Fruit fly (Drosophila melanogaster) whole organism, embryonic: ENCODE results near the gene rk.

Experiments
- Awh ChIP-seq: fragments of 200-800 bp; sonication (Bioruptor generic); IDR thresholded peaks from 2 replicates; pipeline ENCODE4, ENCODE4 v1.3.6; 2022; ENCODE audit warnings: missing biosample characterization, missing genetic modification characterization
- CG10431 ChIP-seq: fragments of 200-800 bp; sonication (Bioruptor generic); optimal IDR thresholded peaks from 3 replicates; lab custom pipeline; 2018; ENCODE audit warnings: missing biosample characterization, mild to moderate bottlenecking, missing genetic modification characterization
- CG12659 ChIP-seq: fragments of 200-800 bp; sonication (Bioruptor generic); optimal IDR thresholded peaks from 3 replicates; lab custom pipeline; 2017; ENCODE audit warnings: mild to moderate bottlenecking, missing biosample characterization, missing genetic modification reagents, missing genetic modification characterization
- CG12942 ChIP-seq: fragments of 200-800 bp; sonication (Bioruptor generic); optimal IDR thresholded peaks from 3 replicates; lab custom pipeline; 2016; ENCODE audit warnings: missing biosample characterization, missing genetic modification characterization
- CG13624 ChIP-seq: fragments of 200-800 bp; sonication (Bioruptor generic); optimal IDR thresholded peaks from 2 replicates; lab custom pipeline; 2016; ENCODE audit warnings: missing biosample characterization, missing genetic modification characterization
- CG15073 ChIP-seq: fragments of 200-800 bp; sonication (Bioruptor generic); optimal IDR thresholded peaks from 2 replicates; lab custom pipeline; 2016; ENCODE audit warnings: missing biosample characterization, missing genetic modification characterization
- CG17361 ChIP-seq: fragments of 200-800 bp; sonication (Bioruptor generic); IDR thresholded peaks from 3 replicates; pipeline ENCODE4 v1.3.6; 2022; ENCODE audit warnings: missing biosample characterization, missing genetic modification characterization
- CG17612 ChIP-seq: fragments of 200-800 bp; sonication (Bioruptor generic); IDR thresholded peaks from 2 replicates; pipeline ENCODE4 v1.3.6; 2022; ENCODE audit warnings: missing biosample characterization, missing genetic modification characterization
- CG18619 ChIP-seq: fragments of 200-800 bp; sonication (Bioruptor generic); optimal IDR thresholded peaks from 3 replicates; lab custom pipeline; 2017; ENCODE audit warnings: missing biosample characterization, mild to moderate bottlenecking, missing genetic modification characterization
- CG2116 ChIP-seq: fragments of 200-800 bp; sonication (Bioruptor generic); optimal IDR thresholded peaks from 3 replicates; lab custom pipeline; 2018; ENCODE audit warnings: missing biosample characterization, mild to moderate bottlenecking, missing genetic modification characterization
- CG32532 ChIP-seq: fragments of 200-800 bp; sonication (Bioruptor generic); IDR thresholded peaks from 2 replicates; pipeline ENCODE4 v1.3.6; 2022; ENCODE audit warnings: missing biosample characterization, missing genetic modification characterization
- CG3281 ChIP-seq: fragments of 200-800 bp; sonication (Bioruptor generic); optimal IDR thresholded peaks from 3 replicates; lab custom pipeline; 2017; ENCODE audit warnings: missing biosample characterization, mild to moderate bottlenecking, missing genetic modification characterization
- CG4282 ChIP-seq: fragments of 200-800 bp; sonication (Bioruptor generic); optimal IDR thresholded peaks from 2 replicates; lab custom pipeline; 2016; ENCODE audit warnings: missing biosample characterization, missing genetic modification characterization
- CG4617 ChIP-seq: fragments of 200-800 bp; sonication (Bioruptor generic); optimal IDR thresholded peaks from 3 replicates; lab custom pipeline; 2016; ENCODE audit warnings: missing biosample characterization, missing genetic modification characterization, borderline replicate concordance
- CG6683 ChIP-seq: fragments of 200-800 bp; sonication (Bioruptor generic); optimal IDR thresholded peaks from 2 replicates; lab custom pipeline; 2017; ENCODE audit warnings: missing biosample characterization, mild to moderate bottlenecking, missing genetic modification characterization, missing genetic modification reagents
- CG6791 ChIP-seq: fragments of 200-800 bp; sonication (Bioruptor generic); IDR thresholded peaks from 3 replicates; pipeline ENCODE4 v1.3.6; 2022; ENCODE audit warnings: missing biosample characterization, missing genetic modification characterization; ENCODE audit not compliant: partially characterized antibody
- CG7963 ChIP-seq: fragments of 200-800 bp; sonication (Bioruptor generic); IDR thresholded peaks from 3 replicates; pipeline ENCODE4 v1.3.6; 2022; ENCODE audit warnings: missing biosample characterization, missing genetic modification characterization; ENCODE audit not compliant: partially characterized antibody
- CG9817 ChIP-seq: fragments of 200-800 bp; sonication (Bioruptor generic); optimal IDR thresholded peaks from 2 replicates; lab custom pipeline; 2018; ENCODE audit warnings: missing biosample characterization, mild to moderate bottlenecking, missing genetic modification characterization, moderate library complexity
- CHES-1-like ChIP-seq: fragments of 200-800 bp; sonication (Bioruptor generic); optimal IDR thresholded peaks from 2 replicates; lab custom pipeline; 2016; ENCODE audit warnings: missing biosample characterization, missing genetic modification characterization
- D19B ChIP-seq: fragments of 200-800 bp; sonication (Bioruptor generic); optimal IDR thresholded peaks from 2 replicates; lab custom pipeline; 2017; ENCODE audit warnings: missing biosample characterization, mild to moderate bottlenecking, missing genetic modification characterization
- Fer1 ChIP-seq: fragments of 200-800 bp; sonication (Bioruptor generic); optimal IDR thresholded peaks from 2 replicates; lab custom pipeline; 2017; ENCODE audit warnings: missing biosample characterization, mild to moderate bottlenecking, missing genetic modification characterization
- HLH54F ChIP-seq: fragments of 200-800 bp; sonication (Bioruptor generic); optimal IDR thresholded peaks from 3 replicates; lab custom pipeline; 2016; ENCODE audit warnings: missing biosample characterization, missing genetic modification characterization
- Mrtf ChIP-seq: fragments of 200-800 bp; sonication (Bioruptor generic); IDR thresholded peaks from 3 replicates; pipeline ENCODE4 v1.3.6; 2022; ENCODE audit warnings: missing biosample characterization, missing genetic modification characterization
- NfI ChIP-seq: fragments of 200-800 bp; sonication (Bioruptor generic); optimal IDR thresholded peaks from 3 replicates; lab custom pipeline; 2018; ENCODE audit warnings: missing biosample characterization, mild to moderate bottlenecking, missing genetic modification characterization, moderate library complexity
- Optix ChIP-seq: fragments of 200-800 bp; sonication (Bioruptor generic); IDR thresholded peaks from 3 replicates; pipeline ENCODE4 v1.3.6; 2022; ENCODE audit warnings: missing biosample characterization, missing genetic modification characterization
- PHDP ChIP-seq: fragments of 200-800 bp; sonication (Bioruptor generic); optimal IDR thresholded peaks from 3 replicates; lab custom pipeline; 2018; ENCODE audit warnings: missing biosample characterization, mild to moderate bottlenecking, missing genetic modification characterization, moderate library complexity
- Rx ChIP-seq: fragments of 200-800 bp; sonication (Bioruptor generic); IDR thresholded peaks from 2 replicates; pipeline ENCODE4 v1.3.6; 2022; ENCODE audit warnings: missing biosample characterization, missing genetic modification characterization
- Sin3A ChIP-seq: fragments of >200 bp; optimal IDR thresholded peaks from 2 replicates; lab custom pipeline; 2018
- Tbp ChIP-seq: fragments of >200 bp; optimal IDR thresholded peaks from 2 replicates; lab custom pipeline; 2018; ENCODE audit warnings: missing biosample characterization, missing genetic modification characterization
- aop ChIP-seq: fragments of 200-800 bp; sonication (Bioruptor generic); IDR thresholded peaks from 2 replicates; pipeline ENCODE4 v1.3.6; 2022; ENCODE audit warnings: missing biosample characterization, missing genetic modification characterization
- bab2 ChIP-seq: fragments of 200-800 bp; sonication (Bioruptor generic); optimal IDR thresholded peaks from 2 replicates; lab custom pipeline; 2016; ENCODE audit warnings: missing biosample characterization, missing genetic modification characterization
- bsh ChIP-seq, 2 experiments: fragments of 200-800 bp; sonication (Bioruptor generic); optimal IDR thresholded peaks; 2 replicates each; lab custom pipeline; 2017 to 2018; ENCODE audit warnings: mild to moderate bottlenecking in 2 of 2, missing biosample characterization in 2 of 2, missing genetic modification characterization in 2 of 2, moderate library complexity in 1 of 2
- btn ChIP-seq: fragments of 200-800 bp; sonication (Bioruptor generic); optimal IDR thresholded peaks from 2 replicates; lab custom pipeline; 2016; ENCODE audit warnings: missing biosample characterization, missing genetic modification characterization
- chif ChIP-seq, 2 experiments: fragments of 200-800 bp; sonication (Bioruptor generic); optimal IDR thresholded peaks; 3 replicates each; lab custom pipeline; 2016; ENCODE audit warnings: missing biosample characterization in 2 of 2, missing genetic modification characterization in 2 of 2
- corto ChIP-seq: fragments of 200-800 bp; sonication (Bioruptor generic); optimal IDR thresholded peaks from 2 replicates; lab custom pipeline; 2016; ENCODE audit warnings: missing biosample characterization, mild to moderate bottlenecking, missing genetic modification characterization, moderate library complexity
- dmrt11E ChIP-seq: fragments of 200-800 bp; sonication (Bioruptor generic); optimal IDR thresholded peaks from 3 replicates; lab custom pipeline; 2018; ENCODE audit warnings: missing biosample characterization, mild to moderate bottlenecking, missing genetic modification characterization, moderate library complexity
- emc ChIP-seq: fragments of 200-800 bp; sonication (Bioruptor generic); optimal IDR thresholded peaks from 2 replicates; lab custom pipeline; 2016; ENCODE audit warnings: missing biosample characterization, missing genetic modification characterization
- fd96Cb ChIP-seq: fragments of 200-800 bp; sonication (Bioruptor generic); optimal IDR thresholded peaks from 2 replicates; lab custom pipeline; 2018; ENCODE audit warnings: missing biosample characterization, mild to moderate bottlenecking, missing genetic modification characterization, moderate library complexity
- gcm2 ChIP-seq: fragments of 200-800 bp; sonication (Bioruptor generic); optimal IDR thresholded peaks from 2 replicates; lab custom pipeline; 2016; ENCODE audit warnings: missing biosample characterization, missing genetic modification characterization
- hb ChIP-seq: fragments of 200-800 bp; sonication (Bioruptor generic); IDR thresholded peaks from 3 replicates; pipeline ENCODE4 v1.3.6; 2022; ENCODE audit warnings: missing biosample characterization, missing genetic modification characterization; ENCODE audit not compliant: partially characterized antibody
- knrl ChIP-seq: fragments of 200-800 bp; sonication (Bioruptor generic); IDR thresholded peaks from 3 replicates; pipeline ENCODE4 v1.3.6; 2022; ENCODE audit warnings: missing biosample characterization, missing genetic modification characterization; ENCODE audit not compliant: partially characterized antibody
- lmd ChIP-seq: fragments of 200-800 bp; sonication (Bioruptor generic); IDR thresholded peaks from 2 replicates; pipeline ENCODE4 v1.3.6; 2022; ENCODE audit warnings: missing biosample characterization, missing genetic modification characterization
- maf-S ChIP-seq: fragments of 200-800 bp; sonication (Bioruptor generic); optimal IDR thresholded peaks from 2 replicates; lab custom pipeline; 2016; ENCODE audit warnings: missing biosample characterization, missing genetic modification characterization
- nom ChIP-seq: fragments of 200-800 bp; sonication (Bioruptor generic); optimal IDR thresholded peaks from 2 replicates; lab custom pipeline; 2017; ENCODE audit warnings: missing biosample characterization, missing genetic modification characterization, mild to moderate bottlenecking, moderate library complexity, missing genetic modification reagents
- pfk ChIP-seq: fragments of 200-800 bp; sonication (Bioruptor generic); optimal IDR thresholded peaks from 2 replicates; lab custom pipeline; 2018; ENCODE audit warnings: missing biosample characterization, mild to moderate bottlenecking, missing genetic modification characterization, moderate library complexity
- pnt ChIP-seq: fragments of 200-800 bp; sonication (Bioruptor generic); optimal IDR thresholded peaks from 3 replicates; lab custom pipeline; 2016; ENCODE audit warnings: missing biosample characterization, missing genetic modification characterization
- pzg ChIP-seq: fragments of 200-800 bp; sonication (Bioruptor generic); optimal IDR thresholded peaks from 3 replicates; lab custom pipeline; 2018; ENCODE audit warnings: missing biosample characterization, mild to moderate bottlenecking, missing genetic modification characterization, moderate library complexity
- salm ChIP-seq: fragments of 200-800 bp; sonication (Bioruptor generic); optimal IDR thresholded peaks from 2 replicates; lab custom pipeline; 2018; ENCODE audit warnings: missing biosample characterization, mild to moderate bottlenecking, missing genetic modification characterization
- ssp ChIP-seq: fragments of 200-800 bp; sonication (Bioruptor generic); IDR thresholded peaks from 2 replicates; pipeline ENCODE4 v1.3.6; 2022; ENCODE audit warnings: missing biosample characterization, missing genetic modification characterization
- ttk ChIP-seq: fragments of 200-800 bp; sonication (Bioruptor generic); IDR thresholded peaks from 2 replicates; pipeline ENCODE4 v2.1.2; 2022; ENCODE audit warnings: missing biosample characterization, missing genetic modification characterization

Gene rk

DNA sequence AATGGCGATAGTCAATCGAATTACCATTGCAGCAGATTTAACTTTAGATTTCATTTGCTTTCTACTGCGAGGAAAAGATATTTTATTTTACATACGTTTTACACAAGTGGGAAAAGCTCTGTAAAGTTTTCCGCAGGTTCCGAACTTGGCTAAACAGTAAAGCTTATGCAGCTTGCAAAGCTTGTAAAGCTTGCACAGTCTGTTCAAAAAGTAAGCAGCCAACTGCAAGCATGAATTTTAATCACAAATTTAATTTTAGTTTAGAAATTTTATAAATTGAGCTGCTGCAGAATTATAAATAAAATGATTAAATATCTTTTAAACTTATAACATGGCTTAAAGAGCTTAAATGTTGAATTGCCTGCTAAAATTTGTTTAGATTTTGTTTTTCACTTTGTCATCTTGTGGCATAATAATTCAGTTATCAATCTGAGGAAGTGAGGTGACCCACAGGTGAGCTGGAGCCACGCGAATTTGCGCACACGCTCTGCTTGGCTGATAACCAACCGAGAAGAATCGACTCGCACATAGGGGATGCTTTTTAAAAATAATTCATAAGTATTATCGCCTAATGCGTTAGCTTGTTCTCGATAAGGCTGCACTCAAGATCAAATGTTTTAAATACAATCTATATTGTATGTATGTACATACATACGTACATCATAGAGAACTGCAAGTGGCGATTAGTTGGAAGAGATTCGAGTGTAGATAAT, 10.7 kb upstream of the rk start (continued):
- TF ChIP-seq fd96Cb (tag; lab: Kevin White, UChicago) (no peak), NfI (GFP tag; lab: Kevin White, UChicago) (no peak), knrl (GFP tag; lab: Robert Waterston, UW) (peak; percentile 36; the same call in 1 of the 3 replicates), btn (GFP tag; lab: Kevin White, UChicago) (no peak), gcm2 (GFP tag; lab: Kevin White, UChicago) (no peak), Sin3A (lab: Kevin White, UChicago) (no peak), ttk (GFP tag; lab: Robert Waterston, UW) (peak; percentile 50; the same call in 1 of the 2 replicates), maf-S (GFP tag; lab: Kevin White, UChicago) (no peak), pnt (no peak), D19B (GFP tag; lab: Kevin White, UChicago) (no peak), CG6683 (GFP tag; lab: Kevin White, UChicago) (no peak), pfk (no peak), ssp (no peak), Awh (GFP tag; lab: Robert Waterston, UW) (0 out of 2 replicates have a peak, but pooled peaks have one; percentile 22), CG6791 (GFP tag; lab: Robert Waterston, UW) (peak; percentile 69; the same call in 2 of the 3 replicates), lmd (GFP tag; lab: Robert Waterston, UW) (peak; percentile 64; the same call in 1 of the 2 replicates), salm (tag; lab: Kevin White, UChicago) (no peak), CG9817 (tag; lab: Kevin White, UChicago) (no peak), corto (GFP tag; lab: Kevin White, UChicago) (no peak), PHDP (tag; lab: Kevin White, UChicago) (peak; percentile 56), CG12942 (no peak), bsh (GFP tag; optimal IDR thresholded peaks at IDR 0.05; lab: Kevin White, UChicago) (peak in 1 of 2 experiments; percentile 50), HLH54F (GFP tag; lab: Kevin White, UChicago) (no peak), emc (GFP tag; lab: Kevin White, UChicago) (no peak), CG3281 (GFP tag; lab: Kevin White, UChicago) (peak; percentile 45), CG15073 (no peak), CG18619 (GFP tag; lab: Kevin White, UChicago) (peak; percentile 23), hb (no peak), CG17361 (GFP tag; lab: Robert Waterston, UW) (no peak), Mrtf (GFP tag; lab: Robert Waterston, UW) (no peak), CG10431 (no peak), Fer1 (GFP tag; lab: Kevin White, UChicago) (peak; percentile 70), CHES-1-like (GFP tag; lab: Kevin White, UChicago) (no peak), CG4617 (GFP tag; lab: Kevin White, UChicago) (no peak), pzg (GFP tag; lab: Kevin White, UChicago) (no peak), nom (GFP tag; lab: Kevin White, UChicago) (no peak), dmrt11E (tag; lab: Kevin White, UChicago) (no peak), CG2116 (GFP tag; lab: Kevin White, UChicago) (no peak), CG12659 (GFP tag; lab: Kevin White, UChicago) (peak; percentile 12), CG17612 (GFP tag; lab: Robert Waterston, UW) (no peak), CG13624 (GFP tag; lab: Kevin White, UChicago) (peak; percentile 17), bab2 (no peak), chif (GFP tag; optimal IDR thresholded peaks at IDR 0.05; lab: Kevin White, UChicago) (no peak), aop (no peak), CG4282 (no peak), Rx (GFP tag; lab: Robert Waterston, UW) (0 out of 2 replicates have a peak, but pooled peaks have one; percentile 7), CG32532 (GFP tag; lab: Robert Waterston, UW) (peak; percentile 80), Optix (GFP tag; lab: Robert Waterston, UW) (no peak), Tbp (no peak), CG7963 (no peak)
